Fruit fly (Drosophila melanogaster): ENCODE measurements around the gene CG14551.

Gene CG14551

dm6 chr3R:26081380-26081991 is 18.7 kb upstream of the CG14551 start (continued):
- peak; percentile 42; the same call in 1 of the 2 replicates for TF ChIP-seq onecut (GFP tag; IDR thresholded peaks at IDR 0.05)
- peak; percentile 13 for TF ChIP-seq CG18764 (GFP tag; optimal IDR thresholded peaks at IDR 0.05)
- TF ChIP-seq CG1647 (GFP tag; optimal IDR thresholded peaks at IDR 0.05) = peak; percentile 4
- peak; percentile 55 for TF ChIP-seq CG14441 (GFP tag; IDR thresholded peaks at IDR 0.05)
- TF ChIP-seq Rfx (GFP tag; IDR thresholded peaks at IDR 0.05) = 0 out of 2 replicates have a peak, but pooled peaks have one; percentile 14
- TF ChIP-seq ara (GFP tag; IDR thresholded peaks at IDR 0.05) = peak; percentile 69
- TF ChIP-seq twi (tag; optimal IDR thresholded peaks at IDR 0.05) = no peak
- no peak for TF ChIP-seq Aef1 (GFP tag; IDR thresholded peaks at IDR 0.05)
- peak; percentile 61; the same call in 1 of the 2 replicates for TF ChIP-seq ttk (GFP tag; IDR thresholded peaks at IDR 0.05)
- no peak for TF ChIP-seq CG8281 (tag; optimal IDR thresholded peaks at IDR 0.05)
- no peak for TF ChIP-seq Poxn (GFP tag; IDR thresholded peaks at IDR 0.05)
- TF ChIP-seq Dip2 (GFP tag; IDR thresholded peaks at IDR 0.05) = no peak
- TF ChIP-seq shn (GFP tag; optimal IDR thresholded peaks at IDR 0.05) = no peak
- no peak for TF ChIP-seq cas (GFP tag; IDR thresholded peaks at IDR 0.05)
- peak; percentile 9 for TF ChIP-seq Lhr (GFP tag; optimal IDR thresholded peaks at IDR 0.05)
- TF ChIP-seq CG13296 (GFP tag; optimal IDR thresholded peaks at IDR 0.05) = no peak
- TF ChIP-seq jumu (GFP tag; optimal IDR thresholded peaks at IDR 0.05) = no peak
- TF ChIP-seq CG7745 (tag; optimal IDR thresholded peaks at IDR 0.05) = no peak
- no peak for TF ChIP-seq eve (GFP tag; optimal IDR thresholded peaks at IDR 0.05)
- no peak for TF ChIP-seq ato (GFP tag; IDR thresholded peaks at IDR 0.05; ENCODE audit: partially characterized antibody)
- TF ChIP-seq PHDP (tag; optimal IDR thresholded peaks at IDR 0.05) = no peak
- no peak for TF ChIP-seq CG15479 (GFP tag; optimal IDR thresholded peaks at IDR 0.05)
- peak; percentile 27; the same call in 1 of the 2 replicates for TF ChIP-seq CG4730 (GFP tag; IDR thresholded peaks at IDR 0.05)
- no peak for TF ChIP-seq emc (GFP tag; optimal IDR thresholded peaks at IDR 0.05)
- peak; percentile 52; the same call in 2 of the 3 replicates for TF ChIP-seq croc (GFP tag; conservative IDR thresholded peaks at IDR 0.05)
- TF ChIP-seq tin (GFP tag; optimal IDR thresholded peaks at IDR 0.05) = peak; percentile 45
- TF ChIP-seq otp (GFP tag; IDR thresholded peaks at IDR 0.05) = 0 out of 3 replicates have a peak, but pooled peaks have one; percentile 42
- no peak for TF ChIP-seq fu2 (GFP tag; optimal IDR thresholded peaks at IDR 0.05)
- no peak for TF ChIP-seq dm (GFP tag; optimal IDR thresholded peaks at IDR 0.05)
- TF ChIP-seq gcm2 (GFP tag; optimal IDR thresholded peaks at IDR 0.05) = no peak
- no peak for TF ChIP-seq CG4360 (GFP tag; IDR thresholded peaks at IDR 0.05)
- TF ChIP-seq CG17359 (tag; optimal IDR thresholded peaks at IDR 0.05) = peak; percentile 61
- no peak for TF ChIP-seq CG11398 (GFP tag; optimal IDR thresholded peaks at IDR 0.05)
- TF ChIP-seq so (GFP tag; IDR thresholded peaks at IDR 0.05) = 0 out of 3 replicates have a peak, but pooled peaks have one; percentile 54
- peak; percentile 47 for TF ChIP-seq Chrac-16 (GFP tag; optimal IDR thresholded peaks at IDR 0.05)
- TF ChIP-seq CG17568 (GFP tag; optimal IDR thresholded peaks at IDR 0.05) = peak; percentile 30
- no peak for TF ChIP-seq BtbVII (GFP tag; optimal IDR thresholded peaks at IDR 0.05)
- no peak for TF ChIP-seq CG3995 (GFP tag; optimal IDR thresholded peaks at IDR 0.05)
- TF ChIP-seq Deaf1 (tag; optimal IDR thresholded peaks at IDR 0.05) = no peak
- TF ChIP-seq CG17385 (GFP tag; optimal IDR thresholded peaks at IDR 0.05) = peak; percentile 47
- no peak for TF ChIP-seq CG33213 (GFP tag; optimal IDR thresholded peaks at IDR 0.05)
- TF ChIP-seq CG6175 (GFP tag; IDR thresholded peaks at IDR 0.05) = no peak
- no peak for TF ChIP-seq CG43689 (GFP tag; IDR thresholded peaks at IDR 0.05)
- TF ChIP-seq Hand (GFP tag; optimal IDR thresholded peaks at IDR 0.05) = no peak
- no peak for TF ChIP-seq Pdp1 (GFP tag; optimal IDR thresholded peaks at IDR 0.05)
- TF ChIP-seq MESR4 (GFP tag; optimal IDR thresholded peaks at IDR 0.05) = no peak
- TF ChIP-seq gro (GFP tag; optimal IDR thresholded peaks at IDR 0.05) = no peak
- TF ChIP-seq B-H1 (GFP tag; IDR thresholded peaks at IDR 0.05) = peak; percentile 47; the same call in 1 of the 3 replicates
- 0 out of 2 replicates have a peak, but pooled peaks have one; percentile 30 for TF ChIP-seq ssp (GFP tag; IDR thresholded peaks at IDR 0.05)
- no peak for TF ChIP-seq CG9876 (GFP tag; optimal IDR thresholded peaks at IDR 0.05)
- peak; percentile 41 for TF ChIP-seq CoRest (tag; optimal IDR thresholded peaks at IDR 0.05)

All from whole organism, embryonic.